Worm (Caenorhabditis elegans) whole organism, young adult: ENCODE measurements around the gene C13F10.8.

Source experiments
- C17E4.6 ChIP-seq: fragments of 200-800 bp; sonication (Bioruptor generic); IDR thresholded peaks from 2 replicates; pipeline ENCODE4 v1.3.6; 2022; ENCODE audit warnings: missing genetic modification reagents, missing genetic modification characterization, missing compliant biosample characterization
- D2030.7 ChIP-seq: fragments of 200-800 bp; sonication (Bioruptor generic); IDR thresholded peaks from 2 replicates; pipeline ENCODE4 v1.3.6; 2022; ENCODE audit warnings: missing genetic modification reagents, missing genetic modification characterization, missing compliant biosample characterization
- F55B11.4 ChIP-seq: sonication (generic microtip); optimal IDR thresholded peaks from 2 replicates; lab custom pipeline; 2016; ENCODE audit warnings: missing compliant biosample characterization, missing genetic modification characterization, borderline replicate concordance; ENCODE audit not compliant: insufficient read depth
- K11D2.4 ChIP-seq: fragments of 200-800 bp; sonication (Bioruptor generic); IDR thresholded peaks from 2 replicates; pipeline ENCODE4 v1.3.6; 2022; ENCODE audit warnings: missing genetic modification reagents, missing genetic modification characterization, missing compliant biosample characterization
- T07F8.4 ChIP-seq: sonication (generic microtip); optimal IDR thresholded peaks from 2 replicates; lab custom pipeline; 2016; ENCODE audit warnings: mild to moderate bottlenecking, missing genetic modification characterization, moderate library complexity, missing compliant biosample characterization
- Y56A3A.18 ChIP-seq: fragments of 200-800 bp; sonication (Bioruptor generic); IDR thresholded peaks from 2 replicates; pipeline ENCODE4 v1.3.6; 2022; ENCODE audit warnings: missing genetic modification reagents, missing genetic modification characterization, missing compliant biosample characterization
- Y67H2A.10 ChIP-seq: fragments of 200-800 bp; sonication (Bioruptor generic); conservative IDR thresholded peaks from 2 replicates; pipeline ENCODE4 v1.3.6; 2022; ENCODE audit warnings: missing genetic modification reagents, missing genetic modification characterization, missing compliant biosample characterization
- Y95B8A.8 ChIP-seq: fragments of 200-800 bp; sonication (Bioruptor generic); IDR thresholded peaks from 2 replicates; pipeline ENCODE4 v1.3.6; 2022; ENCODE audit warnings: missing genetic modification reagents, missing genetic modification characterization, missing compliant biosample characterization
- ZK185.1 ChIP-seq: sonication (generic microtip); optimal IDR thresholded peaks from 2 replicates; lab custom pipeline; 2016; ENCODE audit warnings: mild to moderate bottlenecking, missing genetic modification characterization, missing compliant biosample characterization; ENCODE audit not compliant: poor library complexity, severe bottlenecking
- akir-1 ChIP-seq: fragments of 200-800 bp; sonication (Bioruptor generic); optimal IDR thresholded peaks from 2 replicates; lab custom pipeline; 2018; ENCODE audit warnings: mild to moderate bottlenecking, missing genetic modification characterization, moderate library complexity, missing compliant biosample characterization
- aptf-2 ChIP-seq: fragments of 200-800 bp; sonication (Bioruptor generic); conservative IDR thresholded peaks from 2 replicates; pipeline ENCODE4 v1.3.6; 2022; ENCODE audit warnings: missing genetic modification reagents, missing genetic modification characterization, missing compliant biosample characterization
- aptf-3 ChIP-seq: fragments of 200-800 bp; sonication (Bioruptor generic); IDR thresholded peaks from 2 replicates; pipeline ENCODE4 v1.3.6; 2022; ENCODE audit warnings: missing genetic modification characterization, missing compliant biosample characterization
- athp-1 ChIP-seq: sonication (generic microtip); optimal IDR thresholded peaks from 2 replicates; lab custom pipeline; 2017; ENCODE audit warnings: mild to moderate bottlenecking, missing genetic modification characterization, missing compliant biosample characterization
- attf-3 ChIP-seq: fragments of 200-800 bp; sonication (Bioruptor generic); conservative IDR thresholded peaks from 2 replicates; pipeline ENCODE4 v1.3.6; 2022; ENCODE audit warnings: missing genetic modification reagents, missing genetic modification characterization, missing compliant biosample characterization
- attf-5 ChIP-seq: fragments of 200-800 bp; sonication (Bioruptor generic); optimal IDR thresholded peaks from 2 replicates; lab custom pipeline; 2018; ENCODE audit warnings: mild to moderate bottlenecking, missing genetic modification characterization, missing compliant biosample characterization
- bed-1 ChIP-seq: fragments of 200-800 bp; sonication (Bioruptor generic); IDR thresholded peaks from 2 replicates; pipeline ENCODE4 v1.3.6; 2022; ENCODE audit warnings: missing genetic modification reagents, missing genetic modification characterization, missing compliant biosample characterization
- ccch-3 ChIP-seq: fragments of 200-800 bp; sonication (Bioruptor generic); optimal IDR thresholded peaks from 2 replicates; lab custom pipeline; 2018; ENCODE audit warnings: mild to moderate bottlenecking, missing genetic modification characterization, missing compliant biosample characterization
- cebp-1 ChIP-seq, 2 experiments: fragments of 200-800 bp in 1 of 2; sonication (Bioruptor generic) in 1 of 2; sonication (generic microtip) in 1 of 2; IDR thresholded peaks in 1 of 2; optimal IDR thresholded peaks in 1 of 2; 2 replicates each; pipeline versions ENCODE4 v1.3.6 to Lab custom; 2017 to 2022; ENCODE audit warnings: missing compliant biosample characterization in 2 of 2, missing genetic modification characterization in 2 of 2, mild to moderate bottlenecking in 1 of 2, missing genetic modification reagents in 1 of 2, moderate library complexity in 1 of 2
- cebp-2 ChIP-seq: fragments of 200-800 bp; sonication (Bioruptor generic); IDR thresholded peaks from 2 replicates; pipeline ENCODE4 v1.3.6; 2022; ENCODE audit warnings: missing genetic modification characterization, missing compliant biosample characterization
- ceh-58 ChIP-seq: fragments of 200-800 bp; sonication (Bioruptor generic); IDR thresholded peaks from 2 replicates; pipeline ENCODE4 v1.3.6; 2022; ENCODE audit warnings: missing genetic modification characterization, missing compliant biosample characterization
- dpff-1 ChIP-seq: sonication (generic microtip); optimal IDR thresholded peaks from 2 replicates; lab custom pipeline; 2017; ENCODE audit warnings: mild to moderate bottlenecking, missing genetic modification characterization, missing compliant biosample characterization
- ekl-4 ChIP-seq: fragments of 200-800 bp; sonication (Bioruptor generic); IDR thresholded peaks from 2 replicates; pipeline ENCODE4 v1.3.6; 2022; ENCODE audit warnings: missing genetic modification reagents, missing genetic modification characterization, missing compliant biosample characterization
- gei-17 ChIP-seq: fragments of 200-800 bp; sonication (Bioruptor generic); optimal IDR thresholded peaks from 2 replicates; lab custom pipeline; 2018; ENCODE audit warnings: mild to moderate bottlenecking, missing genetic modification characterization, missing compliant biosample characterization
- him-1 ChIP-seq: sonication (generic microtip); optimal IDR thresholded peaks from 2 replicates; lab custom pipeline; 2016; ENCODE audit warnings: missing genotype, missing genetic modification reagents, missing genetic modification characterization, missing compliant biosample characterization
- hlh-26 ChIP-seq: fragments of 200-800 bp; sonication (Bioruptor generic); conservative IDR thresholded peaks from 2 replicates; pipeline ENCODE4 v1.3.6; 2022; ENCODE audit warnings: missing genetic modification reagents, missing genetic modification characterization, missing compliant biosample characterization
- hmg-1.2 ChIP-seq: fragments of 200-800 bp; sonication (Bioruptor generic); IDR thresholded peaks from 2 replicates; pipeline ENCODE4 v1.3.6; 2022; ENCODE audit warnings: missing genetic modification reagents, missing genetic modification characterization, missing compliant biosample characterization
- hmg-20 ChIP-seq: fragments of 200-800 bp; sonication (Bioruptor generic); IDR thresholded peaks from 2 replicates; pipeline ENCODE4 v1.3.6; 2022; ENCODE audit warnings: missing genetic modification reagents, missing genetic modification characterization, missing compliant biosample characterization
- lag-1 ChIP-seq: fragments of 200-800 bp; sonication (Bioruptor generic); IDR thresholded peaks from 2 replicates; pipeline ENCODE4 v1.3.6; 2022; ENCODE audit warnings: missing genetic modification reagents, missing genetic modification characterization, missing compliant biosample characterization
- let-526 ChIP-seq: fragments of 200-800 bp; sonication (Bioruptor generic); IDR thresholded peaks from 2 replicates; pipeline ENCODE4 v1.3.6; 2022; ENCODE audit warnings: missing genetic modification reagents, missing genetic modification characterization, missing compliant biosample characterization
- lin-35 ChIP-seq, 3 experiments: fragments of 150-350 bp in 2 of 3; sonication (generic microtip) in 1 of 3; optimal IDR thresholded peaks; 2 replicates each; lab custom pipeline; 2014 to 2018; ENCODE audit warnings: missing biosample characterization in 3 of 3, missing genetic modification characterization in 3 of 3, missing genetic modification reagents in 3 of 3
- lsl-1 ChIP-seq: fragments of 200-800 bp; sonication (Bioruptor generic); optimal IDR thresholded peaks from 2 replicates; lab custom pipeline; 2018; ENCODE audit warnings: mild to moderate bottlenecking, missing genetic modification characterization, moderate library complexity, missing compliant biosample characterization
- lsy-27 ChIP-seq: sonication (generic microtip); optimal IDR thresholded peaks from 2 replicates; lab custom pipeline; 2017; ENCODE audit warnings: missing genetic modification characterization, mild to moderate bottlenecking, missing compliant biosample characterization, antibody characterized with exemption, missing genotype, borderline replicate concordance; ENCODE audit not compliant: insufficient read depth
- madf-6 ChIP-seq: fragments of 200-800 bp; sonication (Bioruptor generic); IDR thresholded peaks from 2 replicates; pipeline ENCODE4 v1.3.6; 2022; ENCODE audit warnings: missing genetic modification reagents, missing genetic modification characterization, missing compliant biosample characterization
- madf-8 ChIP-seq: fragments of 200-800 bp; sonication (Bioruptor generic); conservative IDR thresholded peaks from 2 replicates; pipeline ENCODE4 v1.3.6; 2022; ENCODE audit warnings: missing genetic modification reagents, missing genetic modification characterization, missing compliant biosample characterization
- nhr-90 ChIP-seq: sonication (generic microtip); optimal IDR thresholded peaks from 2 replicates; lab custom pipeline; 2016; ENCODE audit warnings: missing genotype, mild to moderate bottlenecking, missing genetic modification characterization, missing compliant biosample characterization
- rcor-1 ChIP-seq: fragments of 200-800 bp; sonication (Bioruptor generic); IDR thresholded peaks from 2 replicates; pipeline ENCODE4 v1.3.6; 2022; ENCODE audit warnings: missing genetic modification reagents, missing genetic modification characterization, missing compliant biosample characterization
- sdz-38 ChIP-seq: sonication (generic microtip); optimal IDR thresholded peaks from 2 replicates; lab custom pipeline; 2016; ENCODE audit warnings: missing genotype, missing genetic modification characterization, missing compliant biosample characterization
- snpc-1.1 ChIP-seq: sonication (generic microtip); optimal IDR thresholded peaks from 2 replicates; lab custom pipeline; 2017; ENCODE audit warnings: missing genetic modification characterization, mild to moderate bottlenecking, missing compliant biosample characterization, antibody characterized with exemption, moderate library complexity, missing genotype, missing genetic modification reagents; ENCODE audit not compliant: insufficient read depth
- snpc-4 ChIP-seq, 5 experiments: fragments of 150-350 bp in 1 of 5; sonication (generic microtip) in 4 of 5; optimal IDR thresholded peaks; 2 replicates each; lab custom pipeline; 2014 to 2018; ENCODE audit warnings: missing genetic modification characterization in 5 of 5, missing biosample characterization in 3 of 5, antibody characterized with exemption in 2 of 5, mild to moderate bottlenecking in 2 of 5, missing compliant biosample characterization in 2 of 5, missing genotype in 2 of 5, moderate library complexity in 2 of 5, missing genetic modification reagents in 1 of 5
- tbp1 ChIP-seq: fragments of 200-800 bp; sonication (Bioruptor generic); optimal IDR thresholded peaks from 2 replicates; lab custom pipeline; 2018; ENCODE audit warnings: mild to moderate bottlenecking, missing genetic modification characterization, missing compliant biosample characterization
- unc-130 ChIP-seq: sonication (generic microtip); optimal IDR thresholded peaks from 2 replicates; lab custom pipeline; 2016; ENCODE audit warnings: missing genetic modification reagents, missing genetic modification characterization, missing compliant biosample characterization
- unc-62 ChIP-seq: fragments of 150-350 bp; optimal IDR thresholded peaks from 2 replicates; lab custom pipeline; 2014; ENCODE audit warnings: missing biosample characterization, missing genetic modification reagents, missing genetic modification characterization
- xnd-1 ChIP-seq: sonication (generic microtip); optimal IDR thresholded peaks from 2 replicates; lab custom pipeline; 2016; ENCODE audit warnings: missing genotype, missing genetic modification reagents, missing genetic modification characterization, missing compliant biosample characterization
- ztf-18 ChIP-seq: sonication (generic microtip); optimal IDR thresholded peaks from 2 replicates; lab custom pipeline; 2016; ENCODE audit warnings: missing genotype, mild to moderate bottlenecking, missing genetic modification characterization, missing compliant biosample characterization
- ztf-28 ChIP-seq: fragments of 200-800 bp; sonication (Bioruptor generic); IDR thresholded peaks from 2 replicates; pipeline ENCODE4 v1.3.6; 2022; ENCODE audit warnings: missing genetic modification reagents, missing genetic modification characterization, missing compliant biosample characterization
- ztf-3 ChIP-seq: fragments of 200-800 bp; sonication (Bioruptor generic); optimal IDR thresholded peaks from 2 replicates; lab custom pipeline; 2018; ENCODE audit warnings: mild to moderate bottlenecking, missing genetic modification characterization, missing compliant biosample characterization

C13F10.8 gene

ce11 chrV:7196498-7196966 is 24.3 kb downstream of the C13F10.8 start, which contains the start of gene F09G2.2 (continued):
- peak; percentile 77 for TF ChIP-seq xnd-1 (tag; lab: Kevin White, UChicago)
- no peak for TF ChIP-seq F55B11.4
- 0 out of 2 replicates have a peak, but pooled peaks have one; percentile 6 for TF ChIP-seq ztf-28 (GFP tag; lab: Robert Waterston, UW)
- TF ChIP-seq nhr-90 (tag; lab: Kevin White, UChicago): peak; percentile 8
- TF ChIP-seq attf-3 (GFP tag; lab: Robert Waterston, UW): peak; percentile 73
- no peak for TF ChIP-seq Y56A3A.18
- 0 out of 2 replicates have a peak, but pooled peaks have one; percentile 48 for TF ChIP-seq hmg-20 (GFP tag; lab: Robert Waterston, UW)
- peak; percentile 13 for TF ChIP-seq unc-62 (GFP tag; lab: Kevin White, UChicago)
- TF ChIP-seq D2030.7 (GFP tag; lab: Robert Waterston, UW): peak; percentile 88
- peak; percentile 82 for TF ChIP-seq madf-8 (GFP tag; lab: Robert Waterston, UW)
- TF ChIP-seq ccch-3 (GFP tag; lab: Kevin White, UChicago): no peak
- peak; percentile 93 for TF ChIP-seq rcor-1 (GFP tag; lab: Robert Waterston, UW)
- peak; percentile 84 for TF ChIP-seq Y95B8A.8
- TF ChIP-seq unc-130 (GFP tag; lab: Kevin White, UChicago): peak; percentile 32
- TF ChIP-seq akir-1 (GFP tag; lab: Kevin White, UChicago): no peak
- peak; percentile 3 to 93 (median 10) for TF ChIP-seq lin-35 (GFP tag; optimal IDR thresholded peaks at IDR 0.05; lab: Kevin White, UChicago)
- TF ChIP-seq aptf-2 (GFP tag; lab: Robert Waterston, UW): no peak
- TF ChIP-seq lsl-1 (GFP tag; lab: Kevin White, UChicago): peak; percentile 80
- TF ChIP-seq dpff-1 (tag; lab: Kevin White, UChicago): no peak
- TF ChIP-seq attf-5 (GFP tag; lab: Kevin White, UChicago): peak; percentile 96
- TF ChIP-seq ceh-58: no peak
- TF ChIP-seq cebp-2 (GFP tag; lab: Robert Waterston, UW): no peak
- peak; percentile 96 for TF ChIP-seq ekl-4 (GFP tag; lab: Robert Waterston, UW)
- no peak for TF ChIP-seq T07F8.4 (tag; lab: Kevin White, UChicago)
- no peak for TF ChIP-seq lag-1 (GFP tag; lab: Robert Waterston, UW)
- TF ChIP-seq aptf-3 (GFP tag; lab: Robert Waterston, UW): no peak
- no peak for TF ChIP-seq sdz-38 (tag; lab: Kevin White, UChicago)
- TF ChIP-seq snpc-1.1 (tag; lab: Kevin White, UChicago): peak; percentile 56
- TF ChIP-seq Y67H2A.10: peak; percentile 76; the same call in 1 of the 2 replicates
- no peak for TF ChIP-seq ztf-3 (GFP tag; lab: Kevin White, UChicago)
- peak; percentile 70 for TF ChIP-seq ztf-18
- no peak for TF ChIP-seq lsy-27
- peak; percentile 72 for TF ChIP-seq K11D2.4
- TF ChIP-seq C17E4.6 (GFP tag; lab: Robert Waterston, UW): peak; percentile 81
- TF ChIP-seq hmg-1.2: peak; percentile 99
- TF ChIP-seq bed-1 (GFP tag; lab: Robert Waterston, UW): no peak
- TF ChIP-seq tbp1: peak; percentile 72
- peak; percentile 42 for TF ChIP-seq gei-17 (GFP tag; lab: Kevin White, UChicago)
- TF ChIP-seq athp-1 (tag; lab: Kevin White, UChicago): peak; percentile 66
- TF ChIP-seq snpc-4 (GFP tag; optimal IDR thresholded peaks at IDR 0.05; lab: Kevin White, UChicago): no peak
- TF ChIP-seq snpc-4 (tag; optimal IDR thresholded peaks at IDR 0.05; lab: Kevin White, UChicago): peak; percentile 34 to 78 (median 70)
- TF ChIP-seq ZK185.1 (tag; lab: Kevin White, UChicago): peak; percentile 68
- TF ChIP-seq hlh-26 (GFP tag; lab: Robert Waterston, UW): no peak
- TF ChIP-seq let-526 (GFP tag; lab: Robert Waterston, UW): peak; percentile 56; the same call in 1 of the 2 replicates
- TF ChIP-seq cebp-1 (GFP tag; IDR thresholded peaks at IDR 0.05; lab: Robert Waterston, UW): peak; percentile 78
- peak; percentile 91 for TF ChIP-seq cebp-1 (tag; optimal IDR thresholded peaks at IDR 0.05; lab: Kevin White, UChicago)
- TF ChIP-seq madf-6: peak; percentile 95
- peak; percentile 55 for TF ChIP-seq him-1 (tag; lab: Kevin White, UChicago)
